Worm (Caenorhabditis elegans) whole organism, L4 larva: ENCODE measurements around the gene ZK829.3.

Experiments used
- D1046.2 ChIP-seq: fragments of 200-800 bp; sonication (Bioruptor generic); IDR thresholded peaks from 2 replicates; pipeline ENCODE4 v1.3.6; 2022; ENCODE audit warnings: missing genetic modification characterization, missing compliant biosample characterization
- F10B5.3 ChIP-seq: sonication (generic microtip); optimal IDR thresholded peaks from 2 replicates; lab custom pipeline; 2016; ENCODE audit warnings: mild to moderate bottlenecking, missing genetic modification characterization, missing compliant biosample characterization
- aha-1 ChIP-seq: fragments of 150-350 bp; peaks from one replicate; lab custom pipeline; 2014; ENCODE audit warnings: missing biosample characterization, missing genetic modification characterization
- aly-2 ChIP-seq: sonication (generic microtip); optimal IDR thresholded peaks from 2 replicates; lab custom pipeline; 2018; ENCODE audit warnings: missing biosample characterization, missing genetic modification characterization
- ceh-20 ChIP-seq: fragments of 200-800 bp; sonication (Bioruptor generic); IDR thresholded peaks from 2 replicates; pipeline ENCODE4 v1.3.6; 2022; ENCODE audit warnings: missing genetic modification reagents, missing genetic modification characterization, missing compliant biosample characterization
- ceh-32 ChIP-seq: sonication (generic microtip); optimal IDR thresholded peaks from 2 replicates; lab custom pipeline; 2016; ENCODE audit warnings: mild to moderate bottlenecking, missing genetic modification characterization, missing compliant biosample characterization; ENCODE audit not compliant: poor library complexity
- ceh-44 ChIP-seq: fragments of 200-800 bp; sonication (Bioruptor generic); IDR thresholded peaks from 2 replicates; pipeline ENCODE4 v1.3.6; 2022; ENCODE audit warnings: missing genetic modification reagents, missing genetic modification characterization, missing compliant biosample characterization
- ces-1 ChIP-seq: fragments of 150-350 bp; sonication (generic microtip); optimal IDR thresholded peaks from 4 replicates; lab custom pipeline; 2014; ENCODE audit warnings: missing biosample characterization, missing genetic modification reagents, missing genetic modification characterization
- daf-16 ChIP-seq, 3 experiments: sonication (generic microtip); optimal IDR thresholded peaks; 2 replicates each; lab custom pipeline; 2016 to 2017; ENCODE audit warnings: missing genetic modification characterization in 3 of 3, missing genetic modification reagents in 3 of 3, mild to moderate bottlenecking in 2 of 3, missing compliant biosample characterization in 2 of 3, missing biosample characterization in 1 of 3, moderate library complexity in 1 of 3
- dmd-6 ChIP-seq: fragments of 200-800 bp; sonication (Bioruptor generic); IDR thresholded peaks from 2 replicates; pipeline ENCODE4 v1.3.6; 2022; ENCODE audit warnings: missing genetic modification reagents, missing genetic modification characterization, missing compliant biosample characterization
- dmd-8 ChIP-seq: fragments of 200-800 bp; sonication (Bioruptor generic); IDR thresholded peaks from 2 replicates; pipeline ENCODE4 v1.3.6; 2022; ENCODE audit warnings: missing genetic modification characterization, missing compliant biosample characterization
- dmd-9 ChIP-seq: fragments of 200-800 bp; sonication (Bioruptor generic); IDR thresholded peaks from 2 replicates; pipeline ENCODE4 v1.3.6; 2022; ENCODE audit warnings: missing genetic modification reagents, missing genetic modification characterization, missing compliant biosample characterization
- dve-1 ChIP-seq: sonication (generic microtip); optimal IDR thresholded peaks from 2 replicates; lab custom pipeline; 2017; ENCODE audit warnings: antibody characterized with exemption, mild to moderate bottlenecking, missing genetic modification characterization, missing compliant biosample characterization; ENCODE audit not compliant: insufficient read depth
- egl-27 ChIP-seq: sonication (generic microtip); optimal IDR thresholded peaks from 3 replicates; lab custom pipeline; 2017; ENCODE audit warnings: missing biosample characterization, missing genetic modification reagents, missing genetic modification characterization
- fkh-10 ChIP-seq: fragments of 150-350 bp; optimal IDR thresholded peaks from 2 replicates; lab custom pipeline; 2014; ENCODE audit warnings: missing biosample characterization, missing genetic modification reagents, missing genetic modification characterization
- fos-1 ChIP-seq: fragments of 150-350 bp; optimal IDR thresholded peaks from 2 replicates; lab custom pipeline; 2014; ENCODE audit warnings: missing biosample characterization, missing genetic modification characterization
- hif-1 ChIP-seq, 2 experiments: sonication (generic microtip); optimal IDR thresholded peaks; 2 replicates each; lab custom pipeline; 2016 to 2017; ENCODE audit warnings: missing compliant biosample characterization in 2 of 2, missing genetic modification characterization in 2 of 2, missing genetic modification reagents in 2 of 2, missing genotype in 2 of 2, mild to moderate bottlenecking in 1 of 2
- hlh-11 ChIP-seq: fragments of 200-800 bp; sonication (Bioruptor generic); optimal IDR thresholded peaks from 2 replicates; lab custom pipeline; 2018; ENCODE audit warnings: mild to moderate bottlenecking, missing genetic modification characterization, missing compliant biosample characterization
- jun-1 ChIP-seq: fragments of 150-350 bp; optimal IDR thresholded peaks from 2 replicates; lab custom pipeline; 2014; ENCODE audit warnings: missing biosample characterization, missing genetic modification reagents, missing genetic modification characterization
- lin-39 ChIP-seq: fragments of 150-350 bp; optimal IDR thresholded peaks from 2 replicates; lab custom pipeline; 2014; ENCODE audit warnings: missing biosample characterization, missing genetic modification reagents, missing genetic modification characterization
- lsy-2 ChIP-seq, 2 experiments: fragments of 150-350 bp in 1 of 2; sonication (generic microtip) in 1 of 2; optimal IDR thresholded peaks; 2 replicates each; lab custom pipeline; 2014 to 2017; ENCODE audit warnings: missing biosample characterization in 2 of 2, missing genetic modification characterization in 2 of 2
- mdl-1 ChIP-seq, 2 experiments: fragments of 150-350 bp in 1 of 2; sonication (generic microtip) in 1 of 2; optimal IDR thresholded peaks; 2 replicates each; lab custom pipeline; 2014 to 2017; ENCODE audit warnings: missing biosample characterization in 2 of 2, missing genetic modification characterization in 2 of 2
- mxl-3 ChIP-seq: fragments of 200-800 bp; sonication (Bioruptor generic); optimal IDR thresholded peaks from 2 replicates; lab custom pipeline; 2018; ENCODE audit warnings: mild to moderate bottlenecking, missing genetic modification characterization, missing compliant biosample characterization
- nhr-11 ChIP-seq: fragments of 150-350 bp; optimal IDR thresholded peaks from 2 replicates; lab custom pipeline; 2014; ENCODE audit warnings: missing biosample characterization, missing genetic modification characterization
- nhr-28 ChIP-seq: fragments of 150-350 bp; optimal IDR thresholded peaks from 2 replicates; lab custom pipeline; 2014; ENCODE audit warnings: missing biosample characterization, missing genetic modification characterization
- nhr-42 ChIP-seq: fragments of 200-800 bp; sonication (Bioruptor generic); IDR thresholded peaks from 2 replicates; pipeline ENCODE4 v1.3.6; 2022; ENCODE audit warnings: missing genetic modification characterization, missing compliant biosample characterization
- nhr-48 ChIP-seq: sonication (generic microtip); optimal IDR thresholded peaks from 2 replicates; lab custom pipeline; 2016; ENCODE audit warnings: mild to moderate bottlenecking, missing genetic modification characterization, missing compliant biosample characterization
- nhr-76 ChIP-seq: fragments of 150-350 bp; optimal IDR thresholded peaks from 2 replicates; lab custom pipeline; 2014; ENCODE audit warnings: missing biosample characterization, missing genetic modification characterization
- php-3 ChIP-seq: fragments of 200-800 bp; sonication (Bioruptor generic); IDR thresholded peaks from 2 replicates; pipeline ENCODE4 v1.3.6; 2022; ENCODE audit warnings: missing genetic modification reagents, missing genetic modification characterization, missing compliant biosample characterization
- pqm-1 ChIP-seq: sonication (generic microtip); optimal IDR thresholded peaks from 2 replicates; lab custom pipeline; 2017; ENCODE audit warnings: missing biosample characterization, missing genetic modification characterization
- snpc-4 ChIP-seq: fragments of 150-350 bp; optimal IDR thresholded peaks from 2 replicates; lab custom pipeline; 2014; ENCODE audit warnings: missing biosample characterization, missing genetic modification characterization
- unc-39 ChIP-seq: sonication (generic microtip); optimal IDR thresholded peaks from 2 replicates; lab custom pipeline; 2017; ENCODE audit warnings: missing biosample characterization, missing genetic modification characterization
- unc-62 ChIP-seq, 3 experiments: fragments of 150-350 bp in 1 of 3; sonication (generic microtip); optimal IDR thresholded peaks in 2 of 3; peaks in 1 of 3; 1 replicate in 1 of 3; 2 replicates in 2 of 3; lab custom pipeline; 2014 to 2017; ENCODE audit warnings: missing biosample characterization in 3 of 3, missing genetic modification characterization in 3 of 3, missing genetic modification reagents in 3 of 3, missing genotype in 1 of 3
- vab-7 ChIP-seq: fragments of 200-800 bp; sonication (Bioruptor generic); IDR thresholded peaks from 2 replicates; pipeline ENCODE4 v1.3.6; 2022; ENCODE audit warnings: missing genetic modification reagents, missing genetic modification characterization, missing compliant biosample characterization
- zag-1 ChIP-seq: fragments of 150-350 bp; optimal IDR thresholded peaks from 2 replicates; lab custom pipeline; 2014; ENCODE audit warnings: missing biosample characterization, missing genetic modification characterization
- zfp-2 ChIP-seq: sonication (generic microtip); optimal IDR thresholded peaks from 2 replicates; lab custom pipeline; 2016; ENCODE audit warnings: mild to moderate bottlenecking, missing genetic modification characterization, missing compliant biosample characterization
- zip-11 ChIP-seq: fragments of 200-800 bp; sonication (Bioruptor generic); IDR thresholded peaks from 2 replicates; pipeline ENCODE4 v1.3.6; 2022; ENCODE audit warnings: missing genetic modification characterization, missing compliant biosample characterization
- ztf-7 ChIP-seq: fragments of 150-350 bp; optimal IDR thresholded peaks from 2 replicates; lab custom pipeline; 2014; ENCODE audit warnings: missing biosample characterization, missing genetic modification characterization

ZK829.3 gene

DNA sequence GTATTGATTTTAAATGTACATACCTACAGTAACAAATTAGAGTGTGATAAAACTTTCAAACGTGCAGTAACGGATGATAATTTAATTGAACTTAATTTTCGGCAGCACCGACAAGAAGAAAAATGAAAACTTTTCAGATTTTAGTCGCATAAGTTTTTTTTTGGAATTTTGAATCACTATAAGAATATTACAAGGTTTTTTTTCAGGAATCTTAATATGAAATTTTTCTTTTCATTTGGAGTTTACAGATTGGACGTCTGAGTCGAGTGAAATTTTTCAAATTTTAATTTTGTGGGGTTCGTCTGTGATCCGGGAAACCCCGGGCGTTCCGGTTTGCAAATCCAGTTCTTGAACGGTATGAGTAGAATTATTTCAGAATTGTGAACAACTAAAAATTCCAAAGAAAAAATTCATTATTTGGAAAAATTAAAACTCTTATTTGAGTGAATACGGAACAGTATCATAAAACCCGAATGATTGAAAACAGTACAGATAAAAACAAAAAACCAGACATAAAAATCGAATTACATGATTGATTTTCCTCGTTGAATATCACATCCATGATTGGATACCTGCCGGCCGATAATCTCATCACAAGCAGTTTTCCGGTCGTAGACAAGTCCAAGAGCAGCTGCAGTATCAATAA, 32.1 kb downstream of the ZK829.3 start (continued):
- TF ChIP-seq fkh-10 (no peak), fos-1 (no peak), D1046.2 (GFP tag; lab: Robert Waterston, UW) (no peak), php-3 (GFP tag; lab: Robert Waterston, UW) (peak; percentile 53), nhr-11 (tag; lab: Kevin White, UChicago) (no peak)

DNA sequence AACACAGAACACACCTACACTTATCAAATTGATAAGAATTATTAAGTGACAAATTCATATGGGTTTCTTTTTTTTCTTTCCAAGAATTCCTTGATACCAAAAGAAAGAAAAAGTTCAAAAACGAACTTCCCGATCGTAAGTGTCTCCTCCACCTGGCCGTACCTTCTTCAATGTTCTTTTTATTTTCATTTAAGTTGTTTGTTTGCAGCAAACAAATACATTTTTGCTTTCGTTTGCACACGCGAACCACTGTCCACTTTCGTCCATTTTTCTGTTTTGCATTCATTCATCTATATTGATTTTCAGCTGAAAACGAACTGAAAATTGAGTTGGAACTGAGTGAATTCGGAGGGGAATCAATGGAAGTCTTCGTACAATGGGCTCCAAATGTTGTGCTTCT, 33.8 kb downstream of the ZK829.3 start, which contains the start of gene VZK822L.2:
Gene VZK822L.2, plus strand, starts transcription at position 301 of the 400 bp plus-strand sequence.
- TF ChIP-seq unc-62 (GFP tag; optimal IDR thresholded peaks at IDR 0.05 in 1 of 2; lab: Kevin White, UChicago) = peak in 1 of 2 experiments; percentile 18
- no peak for TF ChIP-seq unc-62 (tag; optimal IDR thresholded peaks at IDR 0.05; lab: Kevin White, UChicago)
- no peak for TF ChIP-seq unc-39 (tag; lab: Kevin White, UChicago)
- no peak for TF ChIP-seq ztf-7 (tag; lab: Kevin White, UChicago)
- TF ChIP-seq vab-7 (GFP tag; lab: Robert Waterston, UW) = no peak
- no peak for TF ChIP-seq nhr-76
- no peak for TF ChIP-seq jun-1 (tag; lab: Kevin White, UChicago)
- no peak for TF ChIP-seq hlh-11
- TF ChIP-seq zfp-2 (tag; lab: Kevin White, UChicago) = no peak
- peak; percentile 23 for TF ChIP-seq nhr-28 (tag; lab: Kevin White, UChicago)
- peak; percentile 40 for TF ChIP-seq pqm-1 (tag; lab: Kevin White, UChicago)
- no peak for TF ChIP-seq ceh-32
- TF ChIP-seq dmd-6 (GFP tag; lab: Robert Waterston, UW) = peak; percentile 33; the same call in 1 of the 2 replicates
- TF ChIP-seq mdl-1 (tag; optimal IDR thresholded peaks at IDR 0.05; lab: Kevin White, UChicago) = no peak
- peak; percentile 43 for TF ChIP-seq aha-1 (tag; lab: Kevin White, UChicago)
- no peak for TF ChIP-seq nhr-42 (GFP tag; lab: Robert Waterston, UW)
- no peak for TF ChIP-seq snpc-4 (tag; lab: Kevin White, UChicago)
- no peak for TF ChIP-seq dmd-9
- TF ChIP-seq ces-1 (GFP tag; lab: Kevin White, UChicago) = no peak
- TF ChIP-seq lsy-2 (tag; optimal IDR thresholded peaks at IDR 0.05; lab: Kevin White, UChicago) = no peak
- no peak for TF ChIP-seq php-3 (GFP tag; lab: Robert Waterston, UW)
- TF ChIP-seq nhr-11 (tag; lab: Kevin White, UChicago) = no peak
- TF ChIP-seq ceh-20 (GFP tag; lab: Robert Waterston, UW) = no peak
- no peak for TF ChIP-seq dve-1 (tag; lab: Kevin White, UChicago)
- TF ChIP-seq hif-1 (tag; optimal IDR thresholded peaks at IDR 0.05; lab: Kevin White, UChicago) = no peak
- TF ChIP-seq daf-16 (GFP tag; optimal IDR thresholded peaks at IDR 0.05; lab: Kevin White, UChicago) = no peak
- peak; percentile 17 for TF ChIP-seq daf-16 (tag; optimal IDR thresholded peaks at IDR 0.05; lab: Kevin White, UChicago)
- no peak for TF ChIP-seq dmd-8 (GFP tag; lab: Robert Waterston, UW)
- no peak for TF ChIP-seq ceh-44
- no peak for TF ChIP-seq fkh-10
- TF ChIP-seq zip-11 (GFP tag; lab: Robert Waterston, UW) = no peak

DNA sequence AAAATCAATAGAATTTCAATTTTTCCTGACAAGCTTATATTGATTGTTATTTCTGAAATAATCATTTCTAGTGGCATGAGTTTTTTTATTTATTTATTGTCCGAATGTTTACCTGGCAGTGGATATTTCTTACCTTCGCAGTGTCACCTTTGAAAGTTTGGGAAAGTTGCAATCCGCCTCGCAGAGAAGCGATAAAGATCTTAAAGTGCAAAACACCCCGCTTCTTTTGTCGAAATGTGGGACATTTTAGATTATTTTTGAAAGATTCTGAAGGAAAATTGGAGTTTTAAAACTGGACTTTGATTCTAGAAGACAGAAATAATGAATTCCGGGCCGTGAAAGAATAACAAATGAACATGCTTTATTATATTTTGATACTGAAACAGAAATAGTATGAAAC, 36.8 kb downstream of the ZK829.3 start:
- TF ChIP-seq aly-2 (tag; lab: Kevin White, UChicago) = no peak
- TF ChIP-seq mxl-3 = no peak
- TF ChIP-seq nhr-42 (GFP tag; lab: Robert Waterston, UW) = no peak
- TF ChIP-seq egl-27 = no peak
- no peak for TF ChIP-seq nhr-48 (tag; lab: Kevin White, UChicago)

DNA sequence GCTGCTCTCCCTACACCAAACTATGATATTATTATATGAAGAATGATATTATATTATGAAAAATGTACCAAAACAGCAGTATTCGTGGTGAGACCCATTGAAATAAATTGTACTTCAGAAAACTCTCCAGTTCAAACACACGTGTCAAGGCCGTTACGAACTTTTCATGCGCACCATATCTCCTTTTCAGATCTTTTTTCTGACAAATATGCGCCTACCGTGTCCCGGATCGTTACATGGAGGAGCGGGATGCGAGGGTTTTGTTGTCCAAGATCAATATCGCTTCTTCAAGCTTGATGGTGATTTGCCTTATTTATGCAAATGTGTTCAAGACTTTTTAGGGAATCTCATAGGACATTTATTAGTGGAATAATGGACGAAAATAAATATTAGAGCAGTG, 41.8 kb downstream of the ZK829.3 start:
- no peak for TF ChIP-seq F10B5.3 (tag; lab: Kevin White, UChicago)
- TF ChIP-seq lin-39 (tag; lab: Kevin White, UChicago) = no peak
- TF ChIP-seq zag-1 (tag; lab: Kevin White, UChicago) = no peak
- no peak for TF ChIP-seq hlh-11
- TF ChIP-seq aha-1 (tag; lab: Kevin White, UChicago) = peak; percentile 24
- TF ChIP-seq ceh-32 = no peak
- TF ChIP-seq mxl-3 = no peak
- TF ChIP-seq, all 104 proteins: peak for 1
